Worm (Caenorhabditis elegans): ENCODE results near the gene T12C9.7.

ce11 chrII:4417333-4417732 lies 43.4 kb downstream of the T12C9.7 start, which contains the start of gene sod-5:
- no peak for TF ChIP-seq ama-1 (optimal IDR thresholded peaks at IDR 0.05)
- no peak for TF ChIP-seq tbx-11 (GFP tag; IDR thresholded peaks at IDR 0.05)
- TF ChIP-seq flt-1 (GFP tag; IDR thresholded peaks at IDR 0.05) = no peak
- TF ChIP-seq tra-4 (tag; optimal IDR thresholded peaks at IDR 0.05) = no peak
- no peak for TF ChIP-seq ceh-36 (tag; optimal IDR thresholded peaks at IDR 0.05)
- no peak for TF ChIP-seq aly-1 (tag; optimal IDR thresholded peaks at IDR 0.05)
- no peak for TF ChIP-seq hmbx-1 (tag; optimal IDR thresholded peaks at IDR 0.05)
- TF ChIP-seq scrt-1 (GFP tag; IDR thresholded peaks at IDR 0.05) = no peak

Measured in whole organism, early embryonic.